Fruit fly (Drosophila melanogaster) whole organism, embryonic: ENCODE results near the gene CG11000.

ENCODE experiments used
- Atf-2 ChIP-seq: fragments of 200-800 bp; sonication (Bioruptor generic); optimal IDR thresholded peaks from 2 replicates; lab custom pipeline; 2016; ENCODE audit warnings: missing biosample characterization, missing genetic modification characterization
- B-H2 ChIP-seq: fragments of 200-800 bp; sonication (Bioruptor generic); optimal IDR thresholded peaks from 2 replicates; lab custom pipeline; 2018; ENCODE audit warnings: missing biosample characterization, mild to moderate bottlenecking, missing genetic modification characterization
- CG10209 ChIP-seq: fragments of 200-800 bp; sonication (Bioruptor generic); optimal IDR thresholded peaks from 3 replicates; lab custom pipeline; 2017; ENCODE audit warnings: missing biosample characterization, mild to moderate bottlenecking, missing genetic modification characterization, missing genetic modification reagents
- CG10431 ChIP-seq: fragments of 200-800 bp; sonication (Bioruptor generic); optimal IDR thresholded peaks from 3 replicates; lab custom pipeline; 2018; ENCODE audit warnings: missing biosample characterization, mild to moderate bottlenecking, missing genetic modification characterization
- CG14667 ChIP-seq: fragments of 200-800 bp; sonication (Bioruptor generic); IDR thresholded peaks from 2 replicates; pipeline ENCODE4 v1.3.6; 2022; ENCODE audit warnings: missing biosample characterization, missing genetic modification characterization
- CG15011 ChIP-seq: fragments of 200-800 bp; sonication (Bioruptor generic); optimal IDR thresholded peaks from 3 replicates; lab custom pipeline; 2018; ENCODE audit warnings: missing biosample characterization, mild to moderate bottlenecking, missing genetic modification characterization
- CG16813 ChIP-seq: fragments of 200-800 bp; sonication (Bioruptor generic); IDR thresholded peaks from 3 replicates; pipeline ENCODE4 v1.3.6; 2022; ENCODE audit warnings: missing biosample characterization, missing genetic modification characterization; ENCODE audit not compliant: partially characterized antibody
- CG17912 ChIP-seq: fragments of 200-800 bp; sonication (Bioruptor generic); optimal IDR thresholded peaks from 2 replicates; lab custom pipeline; 2018; ENCODE audit warnings: missing biosample characterization, mild to moderate bottlenecking, missing genetic modification characterization
- CG2116 ChIP-seq: fragments of 200-800 bp; sonication (Bioruptor generic); optimal IDR thresholded peaks from 3 replicates; lab custom pipeline; 2018; ENCODE audit warnings: missing biosample characterization, mild to moderate bottlenecking, missing genetic modification characterization
- CG2712 ChIP-seq: fragments of 200-800 bp; optimal IDR thresholded peaks from 3 replicates; lab custom pipeline; 2019; ENCODE audit warnings: missing biosample characterization, mild to moderate bottlenecking, missing genetic modification characterization, moderate library complexity
- CG3281 ChIP-seq: fragments of 200-800 bp; sonication (Bioruptor generic); optimal IDR thresholded peaks from 3 replicates; lab custom pipeline; 2017; ENCODE audit warnings: missing biosample characterization, mild to moderate bottlenecking, missing genetic modification characterization
- CG4617 ChIP-seq: fragments of 200-800 bp; sonication (Bioruptor generic); optimal IDR thresholded peaks from 3 replicates; lab custom pipeline; 2016; ENCODE audit warnings: missing biosample characterization, missing genetic modification characterization, borderline replicate concordance
- CG5180 ChIP-seq: fragments of 200-800 bp; sonication (Bioruptor generic); optimal IDR thresholded peaks from 3 replicates; lab custom pipeline; 2017; ENCODE audit warnings: missing biosample characterization, missing genetic modification characterization, mild to moderate bottlenecking, moderate library complexity, missing genetic modification reagents
- CG7745 ChIP-seq: fragments of 200-800 bp; sonication (Bioruptor generic); optimal IDR thresholded peaks from 2 replicates; lab custom pipeline; 2018; ENCODE audit warnings: missing biosample characterization, mild to moderate bottlenecking, missing genetic modification characterization, moderate library complexity
- CG7928 ChIP-seq: fragments of 200-800 bp; sonication (Bioruptor generic); optimal IDR thresholded peaks from 2 replicates; lab custom pipeline; 2017; ENCODE audit warnings: missing biosample characterization, mild to moderate bottlenecking, missing genetic modification characterization
- CG8944 ChIP-seq: fragments of 200-800 bp; sonication (Bioruptor generic); optimal IDR thresholded peaks from 3 replicates; lab custom pipeline; 2016; ENCODE audit warnings: missing biosample characterization, missing genetic modification characterization
- Doc2 ChIP-seq: fragments of 200-800 bp; sonication (Bioruptor generic); IDR thresholded peaks from 2 replicates; pipeline ENCODE4 v1.3.6; 2022; ENCODE audit warnings: missing biosample characterization, missing genetic modification characterization
- Dp ChIP-seq: fragments of 200-800 bp; sonication (Bioruptor generic); optimal IDR thresholded peaks from 2 replicates; lab custom pipeline; 2018; ENCODE audit warnings: missing biosample characterization, mild to moderate bottlenecking, missing genetic modification characterization, moderate library complexity
- GATAe ChIP-seq: fragments of 200-800 bp; sonication (Bioruptor generic); conservative IDR thresholded peaks from 2 replicates; pipeline ENCODE4 v1.3.6; 2022; ENCODE audit warnings: missing biosample characterization, missing genetic modification characterization
- Lhr ChIP-seq: fragments of 200-800 bp; sonication (Bioruptor generic); optimal IDR thresholded peaks from 3 replicates; lab custom pipeline; 2017; ENCODE audit warnings: mild to moderate bottlenecking, missing biosample characterization, missing genetic modification reagents, missing genetic modification characterization
- MBD-R2 ChIP-seq: fragments of 200-800 bp; sonication (Bioruptor generic); IDR thresholded peaks from 2 replicates; pipeline ENCODE4 v1.3.6; 2022; ENCODE audit warnings: missing biosample characterization, missing genetic modification characterization
- MESR4 ChIP-seq: fragments of 200-800 bp; sonication (Bioruptor generic); optimal IDR thresholded peaks from 2 replicates; lab custom pipeline; 2018; ENCODE audit warnings: missing biosample characterization, mild to moderate bottlenecking, missing genetic modification characterization, moderate library complexity
- Nf-YA ChIP-seq: fragments of 200-800 bp; sonication (Bioruptor generic); IDR thresholded peaks from 2 replicates; pipeline ENCODE4 v1.3.6; 2022; ENCODE audit warnings: missing biosample characterization, missing genetic modification characterization
- Nf-YC ChIP-seq: fragments of 200-800 bp; optimal IDR thresholded peaks from 3 replicates; lab custom pipeline; 2019; ENCODE audit warnings: missing biosample characterization, mild to moderate bottlenecking, missing genetic modification characterization, moderate library complexity
- NfI ChIP-seq: fragments of 200-800 bp; sonication (Bioruptor generic); optimal IDR thresholded peaks from 3 replicates; lab custom pipeline; 2018; ENCODE audit warnings: missing biosample characterization, mild to moderate bottlenecking, missing genetic modification characterization, moderate library complexity
- Pdp1 ChIP-seq, 2 experiments: fragments of 200-800 bp; sonication (Bioruptor generic); optimal IDR thresholded peaks; 3 replicates each; lab custom pipeline; 2016; ENCODE audit warnings: missing biosample characterization in 2 of 2, missing genetic modification characterization in 2 of 2, mild to moderate bottlenecking in 1 of 2, moderate library complexity in 1 of 2
- Side ChIP-seq: fragments of 200-800 bp; sonication (Bioruptor generic); optimal IDR thresholded peaks from 2 replicates; lab custom pipeline; 2016; ENCODE audit warnings: missing biosample characterization, missing genetic modification characterization
- Six4 ChIP-seq: fragments of 200-800 bp; sonication (Bioruptor generic); optimal IDR thresholded peaks from 2 replicates; lab custom pipeline; 2016; ENCODE audit warnings: missing biosample characterization, missing genetic modification characterization
- Sox102F ChIP-seq: fragments of 200-800 bp; sonication (Bioruptor generic); optimal IDR thresholded peaks from 2 replicates; lab custom pipeline; 2018; ENCODE audit warnings: missing biosample characterization, mild to moderate bottlenecking, missing genetic modification characterization, moderate library complexity
- bigmax ChIP-seq: fragments of 200-800 bp; sonication (Bioruptor generic); optimal IDR thresholded peaks from 2 replicates; lab custom pipeline; 2018; ENCODE audit warnings: missing biosample characterization, mild to moderate bottlenecking, missing genetic modification characterization
- chif ChIP-seq, 2 experiments: fragments of 200-800 bp; sonication (Bioruptor generic); optimal IDR thresholded peaks; 3 replicates each; lab custom pipeline; 2016; ENCODE audit warnings: missing biosample characterization in 2 of 2, missing genetic modification characterization in 2 of 2
- crc ChIP-seq: fragments of 200-800 bp; sonication (Bioruptor generic); optimal IDR thresholded peaks from 2 replicates; lab custom pipeline; 2016; ENCODE audit warnings: missing biosample characterization, missing genetic modification characterization
- crol ChIP-seq: fragments of 200-800 bp; sonication (Bioruptor generic); IDR thresholded peaks from 2 replicates; pipeline ENCODE4 v1.3.6; 2022; ENCODE audit warnings: missing biosample characterization, missing genetic modification characterization
- cwo ChIP-seq: fragments of 200-800 bp; sonication (Bioruptor generic); optimal IDR thresholded peaks from 3 replicates; lab custom pipeline; 2017; ENCODE audit warnings: missing biosample characterization, missing genetic modification characterization, mild to moderate bottlenecking, moderate library complexity, missing genetic modification reagents
- emc ChIP-seq: fragments of 200-800 bp; sonication (Bioruptor generic); optimal IDR thresholded peaks from 2 replicates; lab custom pipeline; 2016; ENCODE audit warnings: missing biosample characterization, missing genetic modification characterization
- en ChIP-seq: fragments of 200-800 bp; sonication (Bioruptor generic); optimal IDR thresholded peaks from 2 replicates; lab custom pipeline; 2016; ENCODE audit warnings: missing biosample characterization, missing genetic modification characterization
- gfzf ChIP-seq: fragments of 200-800 bp; sonication (Bioruptor generic); optimal IDR thresholded peaks from 2 replicates; lab custom pipeline; 2016; ENCODE audit warnings: missing biosample characterization, mild to moderate bottlenecking, missing genetic modification characterization, moderate library complexity
- grn ChIP-seq: fragments of 200-800 bp; sonication (Bioruptor generic); optimal IDR thresholded peaks from 3 replicates; lab custom pipeline; 2017; ENCODE audit warnings: missing biosample characterization, missing genetic modification characterization
- gro ChIP-seq: fragments of 200-800 bp; sonication (Bioruptor generic); optimal IDR thresholded peaks from 2 replicates; lab custom pipeline; 2016; ENCODE audit warnings: missing biosample characterization, missing genetic modification characterization
- nmo ChIP-seq: fragments of 200-800 bp; sonication (Bioruptor generic); optimal IDR thresholded peaks from 2 replicates; lab custom pipeline; 2018; ENCODE audit warnings: missing biosample characterization, mild to moderate bottlenecking, missing genetic modification characterization, moderate library complexity
- pros ChIP-seq: fragments of 200-800 bp; sonication (Bioruptor generic); optimal IDR thresholded peaks from 3 replicates; lab custom pipeline; 2019; ENCODE audit warnings: missing biosample characterization, mild to moderate bottlenecking, missing genetic modification characterization, moderate library complexity
- pzg ChIP-seq: fragments of 200-800 bp; sonication (Bioruptor generic); optimal IDR thresholded peaks from 3 replicates; lab custom pipeline; 2018; ENCODE audit warnings: missing biosample characterization, mild to moderate bottlenecking, missing genetic modification characterization, moderate library complexity
- salm ChIP-seq: fragments of 200-800 bp; sonication (Bioruptor generic); optimal IDR thresholded peaks from 2 replicates; lab custom pipeline; 2018; ENCODE audit warnings: missing biosample characterization, mild to moderate bottlenecking, missing genetic modification characterization
- sc ChIP-seq, 3 experiments: fragments of >200 bp in 2 of 3; fragments of 200-800 bp in 1 of 3; sonication (Bioruptor generic) in 1 of 3; optimal IDR thresholded peaks; 2 replicates in 2 of 3; 3 replicates in 1 of 3; lab custom pipeline; 2017; ENCODE audit warnings: mild to moderate bottlenecking in 1 of 3, missing biosample characterization in 1 of 3, missing genetic modification characterization in 1 of 3, missing genetic modification reagents in 1 of 3
- shn ChIP-seq: fragments of 200-800 bp; sonication (Bioruptor generic); optimal IDR thresholded peaks from 3 replicates; lab custom pipeline; 2016; ENCODE audit warnings: missing biosample characterization, missing genetic modification characterization
- slou ChIP-seq: fragments of 200-800 bp; sonication (Bioruptor generic); optimal IDR thresholded peaks from 3 replicates; lab custom pipeline; 2016; ENCODE audit warnings: missing biosample characterization, missing genetic modification characterization
- stwl ChIP-seq: fragments of 200-800 bp; sonication (Bioruptor generic); optimal IDR thresholded peaks from 3 replicates; lab custom pipeline; 2018; ENCODE audit warnings: missing biosample characterization, mild to moderate bottlenecking, missing genetic modification characterization, moderate library complexity
- trem ChIP-seq: fragments of 200-800 bp; optimal IDR thresholded peaks from 3 replicates; lab custom pipeline; 2019; ENCODE audit warnings: missing biosample characterization, mild to moderate bottlenecking, missing genetic modification characterization, moderate library complexity

The CG11000 gene

dm6 chr3R:5754594-5754993 lies 47.5 kb upstream of the CG11000 start, which contains the start of gene Dcps (continued):
- peak; percentile 57 for TF ChIP-seq Dp (GFP tag; lab: Kevin White, UChicago)
- TF ChIP-seq Lhr = peak; percentile 25
- TF ChIP-seq MBD-R2 = peak; percentile 81
- peak; percentile 75 for TF ChIP-seq pzg (GFP tag; lab: Kevin White, UChicago)
- TF ChIP-seq CG2712 (tag; lab: Kevin White, UChicago) = peak; percentile 6
- TF ChIP-seq bigmax (GFP tag; lab: Kevin White, UChicago) = no peak
- TF ChIP-seq stwl = peak; percentile 58
- TF ChIP-seq MESR4 (GFP tag; lab: Kevin White, UChicago) = peak; percentile 26
- peak; percentile 86 for TF ChIP-seq gfzf (GFP tag; lab: Kevin White, UChicago)

- TF ChIP-seq sc (optimal IDR thresholded peaks at IDR 0.05; lab: Kevin White, UChicago) = no peak
- TF ChIP-seq sc (GFP tag; optimal IDR thresholded peaks at IDR 0.05; lab: Kevin White, UChicago) = no peak
- TF ChIP-seq CG7745 (tag; lab: Kevin White, UChicago) = no peak
- peak; percentile 62 for TF ChIP-seq nmo (GFP tag; lab: Kevin White, UChicago)
- no peak for TF ChIP-seq CG7928
- peak; percentile 38 for TF ChIP-seq B-H2
- peak; percentile 92 for TF ChIP-seq CG4617 (GFP tag; lab: Kevin White, UChicago)
- no peak for TF ChIP-seq Atf-2
- no peak for TF ChIP-seq CG5180 (GFP tag; lab: Kevin White, UChicago)
- no peak for TF ChIP-seq Doc2 (GFP tag; lab: Robert Waterston, UW)
- no peak for TF ChIP-seq salm (tag; lab: Kevin White, UChicago)
- TF ChIP-seq CG3281 (GFP tag; lab: Kevin White, UChicago) = no peak
- no peak for TF ChIP-seq grn (GFP tag; lab: Kevin White, UChicago)
- TF ChIP-seq Side = peak; percentile 63
- TF ChIP-seq trem = peak; percentile 80
- TF ChIP-seq NfI (GFP tag; lab: Kevin White, UChicago) = peak; percentile 1
- TF ChIP-seq Six4 (GFP tag; lab: Kevin White, UChicago) = no peak
- no peak for TF ChIP-seq pros
- no peak for TF ChIP-seq slou (GFP tag; lab: Kevin White, UChicago)
- no peak for TF ChIP-seq en (GFP tag; lab: Kevin White, UChicago)
- no peak for TF ChIP-seq crol (GFP tag; lab: Robert Waterston, UW)
- peak in 1 of 2 experiments; percentile 43 for TF ChIP-seq chif (GFP tag; optimal IDR thresholded peaks at IDR 0.05; lab: Kevin White, UChicago)
- no peak for TF ChIP-seq CG14667
- peak; percentile 52 for TF ChIP-seq CG2116 (GFP tag; lab: Kevin White, UChicago)
- no peak for TF ChIP-seq Pdp1 (GFP tag; optimal IDR thresholded peaks at IDR 0.05; lab: Kevin White, UChicago)
- no peak for TF ChIP-seq Sox102F (GFP tag; lab: Kevin White, UChicago)
- peak; percentile 15 for TF ChIP-seq emc (GFP tag; lab: Kevin White, UChicago)
- TF ChIP-seq shn (GFP tag; lab: Kevin White, UChicago) = peak; percentile 27
- TF ChIP-seq CG10209 = no peak
- TF ChIP-seq Nf-YC (tag; lab: Kevin White, UChicago) = peak; percentile 19
- TF ChIP-seq CG8944 = peak; percentile 2
- TF ChIP-seq crc (GFP tag; lab: Kevin White, UChicago) = peak; percentile 13
- no peak; the same call in 1 of the 2 replicates for TF ChIP-seq Nf-YA
- no peak for TF ChIP-seq GATAe
- peak; percentile 90 for TF ChIP-seq CG16813 (GFP tag; lab: Robert Waterston, UW)
- no peak for TF ChIP-seq cwo (GFP tag; lab: Kevin White, UChicago)
- no peak for TF ChIP-seq CG17912 (GFP tag; lab: Kevin White, UChicago)
- TF ChIP-seq gro (GFP tag; lab: Kevin White, UChicago) = no peak
- no peak for TF ChIP-seq CG15011 (GFP tag; lab: Kevin White, UChicago)
- TF ChIP-seq CG10431 (GFP tag; lab: Kevin White, UChicago) = no peak
Observed at dm6 chr3R:5758624-5759209, 43.4 kb upstream of the CG11000 start, which contains the start of gene Sec8. TSS of gene Sec8 (minus strand) at chr3R:5758997.
